Worm (Caenorhabditis elegans): ENCODE results near the gene M04B2.4.

The M04B2.4 gene

DNA sequence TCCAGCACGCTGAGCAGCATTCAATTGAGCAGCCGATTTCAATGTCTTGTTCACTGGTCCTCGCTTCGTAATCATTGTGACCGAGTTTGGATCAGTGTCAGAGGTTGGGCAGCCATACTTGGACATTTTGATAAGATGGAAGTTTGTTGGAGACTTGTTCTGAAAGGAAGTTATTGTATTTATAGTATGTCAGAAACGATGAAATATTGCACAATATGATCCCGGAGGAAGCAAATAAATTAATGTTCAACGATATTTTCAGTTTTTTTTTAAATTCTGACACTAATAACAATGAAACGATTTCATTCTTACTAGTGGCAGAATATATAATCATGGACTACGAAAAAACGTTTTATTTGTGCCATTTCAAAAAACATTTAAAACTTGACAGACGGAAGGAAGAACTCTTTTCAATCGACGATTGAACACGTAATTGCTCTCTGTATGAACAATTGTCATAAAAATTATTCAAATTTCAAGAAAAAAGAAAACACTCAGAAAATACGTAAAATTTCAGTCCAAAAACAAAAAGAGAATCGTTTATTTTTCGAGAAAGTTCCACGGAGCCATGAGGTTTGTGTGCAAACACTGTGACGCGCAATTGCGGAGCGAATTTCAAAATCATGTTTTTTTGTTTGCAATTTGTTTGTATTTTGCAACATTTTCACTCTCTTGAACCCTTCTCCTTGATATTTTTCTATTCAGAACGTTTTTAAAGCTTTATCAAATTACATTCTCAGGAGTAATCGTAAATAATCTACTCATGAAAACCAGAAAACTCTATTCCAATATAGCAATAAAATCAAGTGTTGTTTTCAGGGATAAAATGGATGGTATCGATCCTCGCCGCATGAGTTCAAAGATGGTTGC, 40.6 kb downstream of the M04B2.4 start, which contains the start of the genes mbf-1 and nse-4 (continued):
- TF ChIP-seq attf-6 (GFP tag; IDR thresholded peaks at IDR 0.05) (no peak), lin-40 (tag; optimal IDR thresholded peaks at IDR 0.05) (peak; percentile 59), F23B12.7 (tag; optimal IDR thresholded peaks at IDR 0.05; ENCODE audit: insufficient read depth) (peak; percentile 69), ztf-18 (tag; optimal IDR thresholded peaks at IDR 0.05) (no peak), athp-1 (tag; optimal IDR thresholded peaks at IDR 0.05) (no peak), rpc-1 (optimal IDR thresholded peaks at IDR 0.05) (peak; percentile 34), rpc-1 (tag; optimal IDR thresholded peaks at IDR 0.05) (no peak), hrde-1 (tag; optimal IDR thresholded peaks at IDR 0.05; ENCODE audit: borderline replicate concordance) (no peak), pbrm-1 (GFP tag; IDR thresholded peaks at IDR 0.05) (peak; percentile 53; the same call in 1 of the 2 replicates)

DNA sequence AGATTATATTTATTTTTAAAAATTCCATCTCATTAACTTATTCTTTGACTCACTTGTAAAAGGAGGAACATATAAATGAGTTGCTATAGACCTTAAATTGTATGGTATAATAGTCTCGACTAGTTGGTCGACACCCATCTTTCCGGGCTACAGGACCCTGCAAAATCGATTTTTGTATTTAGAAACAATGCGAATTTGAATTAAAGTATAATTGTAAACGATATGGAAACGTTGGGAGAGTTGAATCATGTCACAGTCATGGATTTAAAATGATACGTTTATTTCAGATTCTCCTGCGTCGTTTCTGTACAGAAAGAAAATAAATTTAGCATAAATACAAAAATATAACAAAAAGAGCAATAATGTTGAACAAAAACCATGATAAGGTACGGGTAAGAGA, 41.7 kb downstream of the M04B2.4 start, which contains the start of gene catp-8:
catp-8 (minus strand) TSS at position 157 of the 400 bp plus-strand sequence.
- TF ChIP-seq cebp-1 (GFP tag; IDR thresholded peaks at IDR 0.05) (no peak), cebp-1 (tag; optimal IDR thresholded peaks at IDR 0.05) (peak; percentile 25), efl-1 (GFP tag; optimal IDR thresholded peaks at IDR 0.05) (no peak), Y53G8AR.9 (GFP tag; conservative IDR thresholded peaks at IDR 0.05) (no peak), sptf-2 (GFP tag; optimal IDR thresholded peaks at IDR 0.05) (no peak), nhr-179 (tag; optimal IDR thresholded peaks at IDR 0.05) (no peak), egl-44 (GFP tag; IDR thresholded peaks at IDR 0.05) (no peak), ama-1 (optimal IDR thresholded peaks at IDR 0.05) (peak; percentile 20), ama-1 (GFP tag; optimal IDR thresholded peaks at IDR 0.05) (peak in 1 of 2 experiments; percentile 71), ztf-25 (GFP tag; IDR thresholded peaks at IDR 0.05) (no peak), snpc-3.4 (tag; optimal IDR thresholded peaks at IDR 0.05) (peak; percentile 20), attf-5 (GFP tag; optimal IDR thresholded peaks at IDR 0.05) (peak; percentile 17), nfya-1 (tag; optimal IDR thresholded peaks at IDR 0.05; ENCODE audit: borderline replicate concordance, insufficient read depth) (no peak), dpl-1 (GFP tag; optimal IDR thresholded peaks at IDR 0.05) (no peak), hmg-1.2 (GFP tag; IDR thresholded peaks at IDR 0.05) (no peak; the same call in 1 of the 2 replicates), rec-8 (tag; optimal IDR thresholded peaks at IDR 0.05) (no peak), Y95B8A.8 (GFP tag; IDR thresholded peaks at IDR 0.05) (no peak), nfya-2 (GFP tag; IDR thresholded peaks at IDR 0.05) (no peak), nhr-27 (tag; optimal IDR thresholded peaks at IDR 0.05) (no peak), bed-2 (GFP tag; IDR thresholded peaks at IDR 0.05) (no peak), C17E4.6 (GFP tag; IDR thresholded peaks at IDR 0.05) (no peak), B0336.3 (GFP tag; IDR thresholded peaks at IDR 0.05) (peak; percentile 57; the same call in 1 of the 2 replicates), sdz-38 (tag; optimal IDR thresholded peaks at IDR 0.05) (no peak), lag-1 (GFP tag; IDR thresholded peaks at IDR 0.05) (no peak), lsy-27 (tag; optimal IDR thresholded peaks at IDR 0.05; ENCODE audit: borderline replicate concordance, insufficient read depth) (no peak), nhr-80 (tag; optimal IDR thresholded peaks at IDR 0.05) (peak; percentile 7), B0261.1 (tag; optimal IDR thresholded peaks at IDR 0.05) (no peak), cebp-2 (GFP tag; IDR thresholded peaks at IDR 0.05) (0 out of 2 replicates have a peak, but pooled peaks have one; percentile 41), F52B5.7 (tag; optimal IDR thresholded peaks at IDR 0.05) (no peak), akir-1 (GFP tag; optimal IDR thresholded peaks at IDR 0.05) (no peak), madf-3 (GFP tag; IDR thresholded peaks at IDR 0.05) (peak; percentile 69; the same call in 1 of the 2 replicates), egl-18 (GFP tag; IDR thresholded peaks at IDR 0.05) (0 out of 2 replicates have a peak, but pooled peaks have one; percentile 14), F37B4.10 (GFP tag; IDR thresholded peaks at IDR 0.05) (no peak), nhr-120 (GFP tag; IDR thresholded peaks at IDR 0.05) (no peak), ekl-4 (GFP tag; IDR thresholded peaks at IDR 0.05) (peak; percentile 59; the same call in 1 of the 2 replicates), rcor-1 (GFP tag; IDR thresholded peaks at IDR 0.05) (no peak), unc-130 (GFP tag; optimal IDR thresholded peaks at IDR 0.05) (no peak), atf-7 (tag; optimal IDR thresholded peaks at IDR 0.05) (no peak)

Data from whole organism, young adult.